Fruit fly (Drosophila melanogaster): ENCODE data around the gene CG43232.

Gene CG43232

dm6 chr2L:6918517-6919202 lies 13.3 kb upstream of the CG43232 start, which contains the start of gene nop5 (continued):
- TF ChIP-seq CG10543 (GFP tag; optimal IDR thresholded peaks at IDR 0.05): peak; percentile 85
- TF ChIP-seq zfh1 (GFP tag; IDR thresholded peaks at IDR 0.05): 0 out of 3 replicates have a peak, but pooled peaks have one; percentile 8
- TF ChIP-seq CG4707 (GFP tag; optimal IDR thresholded peaks at IDR 0.05): no peak
- no peak for TF ChIP-seq CG11093 (GFP tag; IDR thresholded peaks at IDR 0.05)
- no peak for TF ChIP-seq ab (GFP tag; optimal IDR thresholded peaks at IDR 0.05)
- TF ChIP-seq repo (GFP tag; optimal IDR thresholded peaks at IDR 0.05): no peak
- TF ChIP-seq CG3163 (GFP tag; optimal IDR thresholded peaks at IDR 0.05): no peak
- peak; percentile 81 for TF ChIP-seq CG10431 (GFP tag; optimal IDR thresholded peaks at IDR 0.05)
- TF ChIP-seq trh (GFP tag; optimal IDR thresholded peaks at IDR 0.05): no peak
- no peak for TF ChIP-seq her (GFP tag; optimal IDR thresholded peaks at IDR 0.05)
- no peak for TF ChIP-seq prd (optimal IDR thresholded peaks at IDR 0.05)
- peak; percentile 37; the same call in 1 of the 3 replicates for TF ChIP-seq prd (GFP tag; IDR thresholded peaks at IDR 0.05)
- no peak for TF ChIP-seq gcm2 (GFP tag; optimal IDR thresholded peaks at IDR 0.05)
- TF ChIP-seq CG6683 (GFP tag; optimal IDR thresholded peaks at IDR 0.05): peak; percentile 42
- TF ChIP-seq Camta (GFP tag; optimal IDR thresholded peaks at IDR 0.05): no peak
- peak; percentile 10 for TF ChIP-seq Mad (GFP tag; optimal IDR thresholded peaks at IDR 0.05)
- peak; percentile 36 for TF ChIP-seq kay (GFP tag; optimal IDR thresholded peaks at IDR 0.05)
- peak; percentile 28 for TF ChIP-seq Sry-β (GFP tag; optimal IDR thresholded peaks at IDR 0.05)
- TF ChIP-seq da (GFP tag; optimal IDR thresholded peaks at IDR 0.05): no peak
- TF ChIP-seq Doc2 (GFP tag; IDR thresholded peaks at IDR 0.05): no peak
- TF ChIP-seq CG15696 (tag; optimal IDR thresholded peaks at IDR 0.05): peak; percentile 65
- TF ChIP-seq CG2129 (GFP tag; IDR thresholded peaks at IDR 0.05; ENCODE audit: partially characterized antibody): no peak
- peak; percentile 43; the same call in 1 of the 2 replicates for TF ChIP-seq Rfx (GFP tag; IDR thresholded peaks at IDR 0.05)
- TF ChIP-seq CG17359 (tag; optimal IDR thresholded peaks at IDR 0.05): peak; percentile 46
- no peak for TF ChIP-seq nerfin-2 (GFP tag; IDR thresholded peaks at IDR 0.05; ENCODE audit: partially characterized antibody)
- TF ChIP-seq Bgb (GFP tag; IDR thresholded peaks at IDR 0.05; ENCODE audit: partially characterized antibody): no peak
- no peak for TF ChIP-seq nau (GFP tag; optimal IDR thresholded peaks at IDR 0.05)
- TF ChIP-seq CG10654 (GFP tag; optimal IDR thresholded peaks at IDR 0.05): peak; percentile 35
- no peak for TF ChIP-seq CG3995 (GFP tag; optimal IDR thresholded peaks at IDR 0.05)
- no peak for TF ChIP-seq CG11560 (tag; IDR thresholded peaks at IDR 0.05)
- peak; percentile 26 for TF ChIP-seq bcd (GFP tag; optimal IDR thresholded peaks at IDR 0.05)
- no peak for TF ChIP-seq mld (GFP tag; IDR thresholded peaks at IDR 0.05; ENCODE audit: partially characterized antibody)
- no peak for TF ChIP-seq CG9876 (GFP tag; optimal IDR thresholded peaks at IDR 0.05)
- no peak for TF ChIP-seq CG1024 (GFP tag; IDR thresholded peaks at IDR 0.05)
- no peak for TF ChIP-seq Dbx (GFP tag; IDR thresholded peaks at IDR 0.05)
- no peak for TF ChIP-seq fru (optimal IDR thresholded peaks at IDR 0.05)
- peak; percentile 3 for TF ChIP-seq gro (GFP tag; optimal IDR thresholded peaks at IDR 0.05)
- TF ChIP-seq NfI (GFP tag; optimal IDR thresholded peaks at IDR 0.05): peak; percentile 76
- TF ChIP-seq CG12236 (GFP tag; optimal IDR thresholded peaks at IDR 0.05): no peak
- no peak for TF ChIP-seq run (tag; optimal IDR thresholded peaks at IDR 0.05)
- TF ChIP-seq CG17385 (GFP tag; optimal IDR thresholded peaks at IDR 0.05): peak; percentile 74
- no peak for TF ChIP-seq dimm (GFP tag; IDR thresholded peaks at IDR 0.05)
- TF ChIP-seq aop (GFP tag; IDR thresholded peaks at IDR 0.05): no peak
- no peak for TF ChIP-seq Jarid2 (GFP tag; optimal IDR thresholded peaks at IDR 0.05)
- peak; percentile 64; the same call in 2 of the 3 replicates for TF ChIP-seq dysf (GFP tag; IDR thresholded peaks at IDR 0.05)
- TF ChIP-seq CG7928 (GFP tag; optimal IDR thresholded peaks at IDR 0.05): no peak
- TF ChIP-seq wek (GFP tag; optimal IDR thresholded peaks at IDR 0.05): no peak
- peak; percentile 27 for TF ChIP-seq CG15514 (GFP tag; optimal IDR thresholded peaks at IDR 0.05)
- TF ChIP-seq CG17568 (GFP tag; optimal IDR thresholded peaks at IDR 0.05): no peak
- no peak for TF ChIP-seq sr (GFP tag; IDR thresholded peaks at IDR 0.05)
- no peak for TF ChIP-seq CG11085 (GFP tag; IDR thresholded peaks at IDR 0.05)
